Fruit fly (Drosophila melanogaster) S2 (cell line): ENCODE data around the gene CG15456.

ENCODE experiments used
- CG8478 ChIP-seq: fragments of >200 bp; optimal IDR thresholded peaks from 2 replicates; lab custom pipeline; 2018
- CTCF ChIP-seq, 2 experiments: fragments of >200 bp; optimal IDR thresholded peaks; 2 replicates each; lab custom pipeline; 2018

dm6 chrX:20466382-20466928 lies 39.6 kb upstream of the CG15456 start:
- TF ChIP-seq CTCF (optimal IDR thresholded peaks at IDR 0.05; lab: Kevin White, UChicago) (no peak), CG8478 (lab: Kevin White, UChicago) (no peak)
